Worm (Caenorhabditis elegans): ENCODE results near the gene F25D1.8.

ce11 chrV:10491443-10491842 lies 47.8 kb upstream of the F25D1.8 start, which contains the start of gene aqp-5:
- TF ChIP-seq ztf-11 (tag; optimal IDR thresholded peaks at IDR 0.05) (no peak), lin-13 (tag; optimal IDR thresholded peaks at IDR 0.05) (no peak), zip-8 (tag; optimal IDR thresholded peaks at IDR 0.05) (no peak)

Data from whole organism, mixed stage, embryonic.